Worm (Caenorhabditis elegans): Measurements from ENCODE around the gene nhr-182.

Gene nhr-182

DNA sequence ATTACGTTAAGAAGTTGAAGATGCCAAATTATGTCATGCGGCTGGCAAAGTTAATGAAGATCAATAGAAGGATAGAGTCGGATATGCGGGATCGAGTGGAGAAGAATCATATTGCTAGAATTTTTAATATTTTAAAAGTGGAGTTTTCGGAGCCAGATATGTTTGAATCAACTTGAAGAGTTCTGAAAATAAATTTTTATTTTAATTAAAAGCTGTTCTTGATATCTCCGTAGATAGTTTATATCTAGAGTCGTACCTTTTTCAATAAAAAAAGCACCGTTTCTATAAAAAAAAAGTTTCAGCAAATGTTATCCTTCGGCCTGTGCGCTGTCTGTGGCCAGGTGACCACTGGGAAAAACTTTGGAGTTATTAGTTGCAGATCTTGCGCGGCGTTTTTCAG, 26.6 kb downstream of the nhr-182 start, which contains the start of gene nhr-96:
Gene nhr-96 (plus strand): TSS at position 301 of the 400 bp plus-strand sequence.
- TF ChIP-seq W03F9.2 (tag; optimal IDR thresholded peaks at IDR 0.05) (no peak), him-1 (tag; optimal IDR thresholded peaks at IDR 0.05) (no peak), dao-5 (tag; optimal IDR thresholded peaks at IDR 0.05) (no peak)

DNA sequence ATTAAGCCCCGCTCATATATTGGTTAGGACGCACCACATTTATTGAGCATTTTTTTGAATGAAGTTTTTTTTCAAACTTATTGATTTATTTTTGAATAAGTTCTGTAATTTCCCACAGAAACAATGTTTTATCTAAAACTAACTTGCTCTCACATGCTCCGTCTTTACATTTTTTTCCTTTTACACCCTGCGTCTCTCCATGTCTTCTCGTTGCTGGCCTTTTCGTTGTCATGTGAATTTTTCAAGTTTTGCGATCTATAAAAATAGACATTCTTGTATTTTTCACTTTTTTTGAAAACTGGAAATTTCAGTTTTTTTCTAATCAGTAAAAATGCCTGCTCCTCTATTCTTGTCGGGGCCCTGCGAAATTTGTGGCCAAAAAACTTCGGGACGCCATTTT, 28.8 kb downstream of the nhr-182 start, which contains the start of gene nhr-134:
Gene nhr-134 (plus strand): TSS at position 312 of the 400 bp plus-strand sequence.
- TF ChIP-seq dao-5 (tag; optimal IDR thresholded peaks at IDR 0.05) (no peak), him-1 (tag; optimal IDR thresholded peaks at IDR 0.05) (no peak), W03F9.2 (tag; optimal IDR thresholded peaks at IDR 0.05) (no peak)

DNA sequence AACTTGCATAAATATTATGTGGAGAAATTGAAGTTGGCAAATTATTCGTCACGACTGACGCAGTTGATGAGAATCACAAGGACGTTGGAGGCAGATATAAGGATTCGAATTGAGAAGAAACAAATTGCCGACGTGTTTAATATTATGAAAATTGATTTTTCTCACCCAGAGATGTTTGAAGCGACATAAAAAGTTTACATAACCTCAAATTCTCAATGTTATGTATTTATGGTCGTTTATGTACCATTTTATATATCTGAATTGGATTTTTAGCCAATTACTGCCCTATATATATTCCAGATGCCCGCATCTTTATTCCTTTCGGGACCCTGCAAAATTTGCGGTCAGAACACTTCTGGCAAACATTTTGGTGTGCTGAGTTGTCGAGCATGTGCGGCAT, 30.9 kb downstream of the nhr-182 start, which contains the start of gene nhr-126:
Gene nhr-126 (plus strand): TSS at position 301 of the 400 bp plus-strand sequence.
- TF ChIP-seq him-1 (tag; optimal IDR thresholded peaks at IDR 0.05): no peak
- no peak for TF ChIP-seq W03F9.2 (tag; optimal IDR thresholded peaks at IDR 0.05)
- TF ChIP-seq dao-5 (tag; optimal IDR thresholded peaks at IDR 0.05): no peak

- TF ChIP-seq W03F9.2 (tag; optimal IDR thresholded peaks at IDR 0.05) (no peak), dao-5 (tag; optimal IDR thresholded peaks at IDR 0.05) (no peak), him-1 (tag; optimal IDR thresholded peaks at IDR 0.05) (no peak)
Observed at ce11 chrV:2226903-2227302, 32.8 kb downstream of the nhr-182 start, which contains the start of gene nhr-18. Gene nhr-18 (plus strand): TSS chrV:2227203.

- TF ChIP-seq dao-5 (tag; optimal IDR thresholded peaks at IDR 0.05) (no peak), W03F9.2 (tag; optimal IDR thresholded peaks at IDR 0.05) (no peak), him-1 (tag; optimal IDR thresholded peaks at IDR 0.05) (no peak)
Observed at ce11 chrV:2225130-2225529, 34.6 kb downstream of the nhr-182 start, which contains the start of gene nhr-103. Gene nhr-103 (plus strand): TSS chrV:2225430.

DNA sequence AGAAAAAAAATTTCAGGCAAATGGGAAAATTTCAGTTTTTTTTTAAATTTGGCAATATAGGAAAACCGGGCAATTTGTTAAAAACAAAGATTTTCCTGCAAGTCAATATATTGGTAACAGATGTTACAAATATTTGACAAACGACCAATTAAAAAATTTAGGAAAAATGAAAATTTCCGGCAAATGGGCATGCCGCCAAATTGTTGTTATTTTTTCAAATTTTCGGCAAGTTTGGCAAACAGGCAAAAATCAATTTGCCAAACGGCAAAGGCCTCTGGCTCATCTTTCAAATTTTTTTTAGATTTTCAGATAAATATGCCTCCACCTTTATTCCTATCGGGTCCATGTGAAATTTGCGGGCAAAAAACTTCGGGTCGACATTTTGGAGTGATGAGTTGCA, 38.0 kb downstream of the nhr-182 start, which contains the start of gene nhr-128:
Gene nhr-128 (plus strand): TSS at position 301 of the 400 bp plus-strand sequence.
- TF ChIP-seq dao-5 (tag; optimal IDR thresholded peaks at IDR 0.05) (no peak), him-1 (tag; optimal IDR thresholded peaks at IDR 0.05) (no peak), W03F9.2 (tag; optimal IDR thresholded peaks at IDR 0.05) (no peak)

ce11 chrV:2218803-2219202, 40.9 kb downstream of the nhr-182 start, which contains the start of gene nhr-56:
Gene nhr-56 (plus strand): TSS chrV:2219004.
- TF ChIP-seq W03F9.2 (tag; optimal IDR thresholded peaks at IDR 0.05) (no peak), him-1 (tag; optimal IDR thresholded peaks at IDR 0.05) (no peak), dao-5 (tag; optimal IDR thresholded peaks at IDR 0.05) (no peak)

ce11 chrV:2216927-2217326, 42.8 kb downstream of the nhr-182 start:
- TF ChIP-seq him-1 (tag; optimal IDR thresholded peaks at IDR 0.05): no peak
- no peak for TF ChIP-seq W03F9.2 (tag; optimal IDR thresholded peaks at IDR 0.05)
- no peak for TF ChIP-seq dao-5 (tag; optimal IDR thresholded peaks at IDR 0.05)

- TF ChIP-seq W03F9.2 (tag; optimal IDR thresholded peaks at IDR 0.05) (no peak), dao-5 (tag; optimal IDR thresholded peaks at IDR 0.05) (no peak), him-1 (tag; optimal IDR thresholded peaks at IDR 0.05) (no peak)
Observed at ce11 chrV:2215352-2215751, 44.4 kb downstream of the nhr-182 start, which contains the start of gene nstp-8. Gene nstp-8 (plus strand): TSS chrV:2215652.

- TF ChIP-seq W03F9.2 (tag; optimal IDR thresholded peaks at IDR 0.05) (peak; percentile 33), him-1 (tag; optimal IDR thresholded peaks at IDR 0.05) (no peak)
Observed at ce11 chrV:2214428-2215038, 45.2 kb downstream of the nhr-182 start, which contains the start of gene nhr-184. Gene nhr-184 (minus strand): TSS chrV:2214478.

DNA sequence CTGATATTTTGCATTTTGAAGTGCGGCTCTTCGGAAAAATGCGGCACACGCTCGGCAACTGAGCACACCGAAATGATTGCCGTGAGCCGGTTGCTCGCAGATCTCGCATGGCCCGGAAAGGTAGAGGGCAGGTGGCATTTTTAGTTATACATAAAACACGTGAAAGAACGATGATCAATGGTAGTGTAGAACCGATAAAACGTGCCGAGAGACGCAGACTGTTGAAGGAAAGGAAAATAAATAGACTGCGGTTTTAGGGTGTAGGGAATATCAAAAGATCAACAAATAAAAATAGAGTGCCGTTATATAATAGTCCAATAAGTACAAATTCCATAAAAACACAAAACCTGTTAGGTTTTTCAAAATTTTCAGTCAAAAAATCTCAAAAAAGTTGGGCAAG, 47.8 kb downstream of the nhr-182 start, which contains the start of gene nhr-133:
Gene nhr-133 (minus strand): TSS at position 183 of the 400 bp plus-strand sequence.
- TF ChIP-seq him-1 (tag; optimal IDR thresholded peaks at IDR 0.05) (no peak), W03F9.2 (tag; optimal IDR thresholded peaks at IDR 0.05) (no peak), dao-5 (tag; optimal IDR thresholded peaks at IDR 0.05) (no peak)

ce11 chrV:2207527-2207926, 52.2 kb downstream of the nhr-182 start:
- no peak for TF ChIP-seq dao-5 (tag; optimal IDR thresholded peaks at IDR 0.05)
- TF ChIP-seq him-1 (tag; optimal IDR thresholded peaks at IDR 0.05): no peak
- no peak for TF ChIP-seq W03F9.2 (tag; optimal IDR thresholded peaks at IDR 0.05)

Measured in whole organism, L4/young adult.